Worm (Caenorhabditis elegans) whole organism, L4 larva: ENCODE results near the gene C38C3.3.

ENCODE experiments used
- ama-1 ChIP-seq: fragments of 150-350 bp; optimal IDR thresholded peaks from 2 replicates; lab custom pipeline; 2014; ENCODE audit warnings: inconsistent platforms, mixed read lengths
- ceh-44 ChIP-seq: fragments of 200-800 bp; sonication (Bioruptor generic); IDR thresholded peaks from 2 replicates; pipeline ENCODE4 v1.3.6; 2022; ENCODE audit warnings: missing genetic modification reagents, missing genetic modification characterization, missing compliant biosample characterization
- nhr-237 ChIP-seq: sonication (generic microtip); optimal IDR thresholded peaks from 2 replicates; lab custom pipeline; 2017; ENCODE audit warnings: missing biosample characterization, missing genetic modification characterization
- unc-39 ChIP-seq: sonication (generic microtip); optimal IDR thresholded peaks from 2 replicates; lab custom pipeline; 2017; ENCODE audit warnings: missing biosample characterization, missing genetic modification characterization

ce11 chrV:1511537-1511936 is 16.1 kb downstream of the C38C3.3 start, which contains the start of gene nhr-260:
- no peak for TF ChIP-seq unc-39
- no peak for TF ChIP-seq nhr-237 (tag; lab: Kevin White, UChicago)
- TF ChIP-seq ama-1 (lab: Kevin White, UChicago), result no peak
- TF ChIP-seq ceh-44 (GFP tag; lab: Robert Waterston, UW), result no peak
